Worm (Caenorhabditis elegans): ENCODE measurements around the gene srd-32.

- TF ChIP-seq dao-5 (tag; optimal IDR thresholded peaks at IDR 0.05) (no peak), him-1 (tag; optimal IDR thresholded peaks at IDR 0.05) (no peak), W03F9.2 (tag; optimal IDR thresholded peaks at IDR 0.05) (no peak)
Observed at ce11 chrV:4918091-4918624, 52.7 kb downstream of the srd-32 start, which contains the start of gene C02E7.7.

Measured in whole organism, L4/young adult.